Worm (Caenorhabditis elegans): ENCODE measurements around the gene F35E8.7.

ce11 chrV:15897696-15898095 lies 16.1 kb upstream of the F35E8.7 start, which contains the start of gene str-60:
- no peak for TF ChIP-seq ama-1 (optimal IDR thresholded peaks at IDR 0.05)
- TF ChIP-seq Y75B8A.6 (GFP tag; IDR thresholded peaks at IDR 0.05) = no peak
- no peak for TF ChIP-seq saeg-2 (GFP tag; IDR thresholded peaks at IDR 0.05)
- TF ChIP-seq jun-1 (tag; optimal IDR thresholded peaks at IDR 0.05) = no peak
